Worm (Caenorhabditis elegans): ENCODE data around the gene F44E2.6.

ce11 chrIII:8800796-8801083 is 44.3 kb downstream of the F44E2.6 start:
- TF ChIP-seq him-1 (tag; optimal IDR thresholded peaks at IDR 0.05), result no peak
- TF ChIP-seq W03F9.2 (tag; optimal IDR thresholded peaks at IDR 0.05), result no peak
- no peak for TF ChIP-seq dao-5 (tag; optimal IDR thresholded peaks at IDR 0.05)

Measured in whole organism, L4/young adult.